Fruit fly (Drosophila melanogaster) whole organism: ENCODE measurements around the gene Ide.

Source experiments
- CG8478 ChIP-seq: fragments of >200 bp; optimal IDR thresholded peaks from 2 replicates; lab custom pipeline; 2018; ENCODE audit warnings: inconsistent platforms
- Dll ChIP-seq: fragments of >200 bp; optimal IDR thresholded peaks from 2 replicates; lab custom pipeline; 2017
- EcR ChIP-seq, 2 experiments: fragments of >200 bp; optimal IDR thresholded peaks; 2 replicates each; lab custom pipeline; 2017; ENCODE audit warnings: missing biosample characterization in 2 of 2, missing genetic modification characterization in 2 of 2, missing genetic modification reagents in 2 of 2
- pan ChIP-seq: fragments of >200 bp; optimal IDR thresholded peaks from 2 replicates; lab custom pipeline; 2017
- psq ChIP-seq: fragments of >200 bp; optimal IDR thresholded peaks from 2 replicates; lab custom pipeline; 2017
- usp ChIP-seq: fragments of >200 bp; optimal IDR thresholded peaks from 2 replicates; lab custom pipeline; 2017; ENCODE audit warnings: missing biosample characterization, missing genetic modification characterization, mixed read lengths

Gene Ide

dm6 chr3L:20401026-20401912 lies 25.6 kb upstream of the Ide start, which contains the start of gene trbl:
TSS of gene trbl (minus strand) at chr3L:20401609.
- TF ChIP-seq Dll (lab: Kevin White, UChicago) (no peak), CG8478 (peak; percentile 27), pan (lab: Kevin White, UChicago) (no peak), psq (lab: Kevin White, UChicago) (peak; percentile 5), EcR (GFP tag; optimal IDR thresholded peaks at IDR 0.05; lab: Kevin White, UChicago) (no peak), usp (GFP tag; lab: Kevin White, UChicago) (no peak)

- TF ChIP-seq Dll (lab: Kevin White, UChicago) (no peak), EcR (GFP tag; optimal IDR thresholded peaks at IDR 0.05; lab: Kevin White, UChicago) (no peak), CG8478 (no peak)
These were observed 24.8 kb upstream of the Ide start for dm6 chr3L:20400515-20400914.

DNA sequence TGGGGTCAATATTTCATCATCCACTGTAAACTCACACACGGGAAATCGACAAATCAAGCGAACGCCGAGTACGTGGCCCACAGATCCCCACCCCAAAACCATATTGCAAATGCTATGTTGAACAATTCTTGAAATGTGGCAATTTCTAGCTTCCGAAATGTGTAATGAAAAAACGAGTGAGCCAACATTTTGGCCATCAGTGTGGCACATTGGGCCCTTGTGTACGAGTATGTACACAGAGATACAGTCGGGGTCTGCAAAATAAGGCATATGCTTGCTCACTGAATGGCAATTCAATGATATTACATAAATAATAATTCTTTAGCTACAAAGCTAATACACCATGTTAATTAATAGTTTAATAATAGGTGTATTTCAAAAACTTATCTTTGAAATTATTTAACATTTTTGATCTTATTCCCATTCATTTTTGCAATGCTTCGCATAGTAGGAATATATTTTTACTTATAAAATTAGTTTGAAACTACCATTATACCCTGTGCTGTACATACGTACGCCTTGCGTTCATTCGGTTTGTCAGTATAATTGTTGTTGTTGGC lies 23.9 kb upstream of the Ide start:
- no peak for TF ChIP-seq usp (GFP tag; lab: Kevin White, UChicago)
- no peak for TF ChIP-seq CG8478
- TF ChIP-seq EcR (GFP tag; optimal IDR thresholded peaks at IDR 0.05; lab: Kevin White, UChicago) = no peak
- TF ChIP-seq psq (lab: Kevin White, UChicago) = no peak
- no peak for TF ChIP-seq pan (lab: Kevin White, UChicago)
- no peak for TF ChIP-seq Dll (lab: Kevin White, UChicago)

DNA sequence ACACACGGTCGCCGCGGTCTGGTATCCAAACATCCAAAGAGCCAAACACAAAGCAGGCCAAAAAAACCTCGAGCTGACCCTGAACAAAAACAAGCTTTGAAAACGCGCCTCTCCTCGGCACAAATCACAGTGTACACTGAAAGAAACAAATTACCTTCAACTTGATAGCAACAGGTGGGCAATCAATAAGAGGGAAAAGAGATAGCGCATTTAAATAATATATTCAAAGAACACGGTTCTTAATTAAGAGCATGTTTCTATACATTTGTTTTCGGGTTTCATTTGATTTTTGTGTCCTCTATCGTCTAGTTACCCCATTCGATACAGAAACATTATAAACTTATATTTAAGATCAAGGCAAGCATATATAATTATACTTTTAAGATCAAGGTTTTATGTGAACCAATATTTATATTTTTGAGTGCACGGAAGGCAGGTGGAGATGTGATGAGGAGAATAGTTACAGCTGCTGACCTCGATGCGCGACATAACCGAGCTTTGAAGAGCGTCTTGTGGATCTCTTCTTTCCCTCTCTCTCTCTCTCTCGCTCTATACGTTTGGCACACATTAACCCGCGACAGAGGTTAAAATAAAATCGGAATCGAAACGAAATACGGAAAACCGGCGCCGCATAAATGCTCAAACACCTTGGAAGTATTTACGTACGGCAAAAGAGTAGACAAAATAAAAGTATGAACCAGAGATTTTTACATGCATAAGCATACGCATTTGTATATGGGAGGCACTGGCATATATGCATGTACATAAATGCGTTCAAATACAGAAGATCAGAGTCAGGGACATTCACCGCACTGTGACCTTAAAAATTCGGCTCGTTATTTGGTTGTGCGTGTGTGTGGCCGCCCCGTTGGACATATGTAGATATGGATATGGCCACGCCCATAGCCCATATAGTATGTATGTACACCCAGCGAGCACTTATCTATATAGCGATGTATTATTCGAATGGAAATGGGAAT lies 22.8 kb upstream of the Ide start:
- TF ChIP-seq EcR (GFP tag; optimal IDR thresholded peaks at IDR 0.05; lab: Kevin White, UChicago) = no peak
- no peak for TF ChIP-seq Dll (lab: Kevin White, UChicago)
- no peak for TF ChIP-seq psq (lab: Kevin White, UChicago)
- TF ChIP-seq pan (lab: Kevin White, UChicago) = no peak
- no peak for TF ChIP-seq CG8478
- TF ChIP-seq usp (GFP tag; lab: Kevin White, UChicago) = no peak

DNA sequence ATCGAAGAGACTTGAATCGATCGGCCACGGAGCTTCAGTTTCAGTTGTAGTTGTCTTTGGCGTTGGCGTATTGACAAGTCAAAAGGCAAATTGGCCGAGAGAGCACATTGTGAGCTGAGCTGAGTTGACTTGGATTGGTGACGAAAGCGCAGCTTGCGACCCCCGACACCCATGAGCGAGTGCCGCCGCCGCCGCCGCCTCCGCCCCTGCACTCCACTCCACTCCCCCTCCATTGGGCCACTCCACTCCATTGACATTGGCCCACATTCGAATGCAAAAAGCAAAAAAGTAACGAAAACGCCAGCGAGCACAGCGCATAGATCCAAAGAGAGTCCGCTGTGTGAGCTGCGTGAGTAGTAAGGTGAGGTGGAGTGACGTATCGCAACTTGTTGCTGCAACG lies 22.1 kb upstream of the Ide start:
- TF ChIP-seq usp (GFP tag; lab: Kevin White, UChicago) (no peak), EcR (GFP tag; optimal IDR thresholded peaks at IDR 0.05; lab: Kevin White, UChicago) (no peak), pan (lab: Kevin White, UChicago) (no peak), CG8478 (no peak), psq (lab: Kevin White, UChicago) (no peak), Dll (lab: Kevin White, UChicago) (no peak)

DNA sequence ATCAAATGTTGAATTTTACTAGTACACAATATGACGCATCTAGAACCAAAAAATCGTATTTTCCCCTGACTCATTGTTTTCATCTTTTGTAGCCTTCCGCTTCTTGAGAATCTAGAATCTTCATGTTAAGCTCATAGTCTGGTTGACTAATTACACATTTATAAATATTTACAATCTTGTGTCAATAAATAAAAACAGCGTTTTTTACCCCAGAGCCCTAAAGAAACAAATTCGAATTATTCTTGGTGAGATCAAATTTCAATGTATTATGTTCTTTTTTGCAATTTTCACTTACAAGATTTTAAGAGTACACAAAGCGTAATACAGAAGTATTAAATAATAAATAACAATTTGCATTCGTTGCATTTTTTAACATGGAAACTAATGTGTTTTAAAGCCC lies 20.4 kb upstream of the Ide start:
- TF ChIP-seq CG8478 (no peak), Dll (lab: Kevin White, UChicago) (no peak), psq (lab: Kevin White, UChicago) (no peak), usp (GFP tag; lab: Kevin White, UChicago) (no peak), pan (lab: Kevin White, UChicago) (no peak), EcR (GFP tag; optimal IDR thresholded peaks at IDR 0.05; lab: Kevin White, UChicago) (no peak)

DNA sequence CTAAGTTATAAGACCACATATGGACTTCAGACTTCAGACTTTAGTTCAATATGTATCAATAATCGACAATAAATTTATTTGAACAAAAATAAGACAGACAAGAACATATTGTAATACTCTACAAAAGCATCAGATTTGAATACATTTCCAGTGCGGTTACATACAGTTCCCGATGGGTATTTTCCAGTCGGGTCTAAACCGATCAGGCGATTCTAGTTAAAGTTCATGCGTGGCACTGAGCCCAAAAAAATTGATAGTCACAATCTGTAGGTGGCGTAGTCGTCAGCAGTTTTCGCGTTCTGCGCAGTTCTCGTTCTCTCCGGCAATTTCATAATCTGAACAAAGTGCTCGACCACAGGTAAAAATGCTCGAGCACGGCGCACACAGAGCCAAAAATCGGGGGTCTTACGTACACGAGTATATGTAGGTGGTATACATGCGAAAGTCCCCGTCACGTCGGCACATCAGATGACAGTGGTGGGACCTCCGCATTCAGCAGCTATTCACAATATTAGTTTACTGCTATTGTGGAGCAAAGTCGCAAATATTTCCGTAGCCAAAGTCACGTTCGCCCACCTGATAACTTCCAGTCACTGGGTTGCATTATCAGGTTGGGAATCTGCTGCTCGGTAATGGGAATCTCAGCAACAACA lies 19.7 kb upstream of the Ide start:
- no peak for TF ChIP-seq Dll (lab: Kevin White, UChicago)
- TF ChIP-seq pan (lab: Kevin White, UChicago) = peak; percentile 67

DNA sequence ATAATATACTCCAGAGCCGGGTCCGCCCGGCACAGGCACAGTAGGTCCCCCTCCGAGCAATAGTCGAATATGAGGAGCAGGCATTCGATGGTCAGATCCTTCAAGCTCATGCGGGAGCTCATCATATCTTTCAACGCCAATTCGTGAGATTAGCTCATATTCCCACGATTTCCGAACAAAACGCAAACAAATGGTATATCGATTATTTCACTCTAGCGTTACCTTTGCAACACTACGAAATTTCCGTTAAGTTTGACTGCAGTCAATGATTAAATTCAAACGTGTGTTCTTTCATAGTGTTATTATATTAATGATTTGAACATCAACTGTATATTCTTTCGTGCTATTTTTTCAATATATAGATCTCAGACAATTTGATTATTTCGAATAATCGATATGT lies 17.7 kb upstream of the Ide start, which contains the start of gene CG33969:
Gene CG33969 (minus strand): TSS at position 197 of the 400 bp plus-strand sequence.
- TF ChIP-seq pan (lab: Kevin White, UChicago) (no peak), CG8478 (no peak), EcR (GFP tag; optimal IDR thresholded peaks at IDR 0.05; lab: Kevin White, UChicago) (no peak), psq (lab: Kevin White, UChicago) (no peak), usp (GFP tag; lab: Kevin White, UChicago) (no peak)

- TF ChIP-seq psq (lab: Kevin White, UChicago) = no peak
- no peak for TF ChIP-seq EcR (GFP tag; optimal IDR thresholded peaks at IDR 0.05; lab: Kevin White, UChicago)
- TF ChIP-seq CG8478 = no peak
- no peak for TF ChIP-seq Dll (lab: Kevin White, UChicago)
- no peak for TF ChIP-seq usp (GFP tag; lab: Kevin White, UChicago)
- TF ChIP-seq pan (lab: Kevin White, UChicago) = no peak
These were observed 13.3 kb upstream of the Ide start for dm6 chr3L:20388983-20389382.

dm6 chr3L:20387843-20388163 lies 12.1 kb upstream of the Ide start:
- TF ChIP-seq pan (lab: Kevin White, UChicago) (no peak), psq (lab: Kevin White, UChicago) (no peak), CG8478 (no peak), usp (GFP tag; lab: Kevin White, UChicago) (no peak), Dll (lab: Kevin White, UChicago) (no peak), EcR (GFP tag; optimal IDR thresholded peaks at IDR 0.05; lab: Kevin White, UChicago) (no peak)
